Fruit fly (Drosophila melanogaster) whole organism, adult: ENCODE measurements around the gene obst-J.
A peak's percentile ranks its signal among the peaks of the same experiment; 100 is the strongest.

ENCODE experiments used
- CG11617 ChIP-seq: fragments of 200-800 bp; sonication (Bioruptor generic); optimal IDR thresholded peaks from 2 replicates; lab custom pipeline; 2017; ENCODE audit warnings: mild to moderate bottlenecking, missing biosample characterization, missing genetic modification reagents, missing genetic modification characterization
- CG12768 ChIP-seq: fragments of 200-800 bp; sonication (Bioruptor generic); optimal IDR thresholded peaks from 2 replicates; lab custom pipeline; 2017; ENCODE audit warnings: missing biosample characterization, missing genetic modification characterization, mild to moderate bottlenecking, moderate library complexity, missing genetic modification reagents
- CG14711 ChIP-seq: fragments of 200-800 bp; sonication (Bioruptor generic); optimal IDR thresholded peaks from 2 replicates; lab custom pipeline; 2018; ENCODE audit warnings: missing biosample characterization, mild to moderate bottlenecking, missing genetic modification characterization, moderate library complexity
- CG1620 ChIP-seq: fragments of 200-800 bp; sonication (Bioruptor generic); optimal IDR thresholded peaks from 2 replicates; lab custom pipeline; 2016; ENCODE audit warnings: missing biosample characterization, missing genetic modification characterization
- CG33017 ChIP-seq: fragments of 200-800 bp; sonication (Bioruptor generic); optimal IDR thresholded peaks from 2 replicates; lab custom pipeline; 2018; ENCODE audit warnings: missing biosample characterization, mild to moderate bottlenecking, missing genetic modification characterization, moderate library complexity
- CG5204 ChIP-seq: fragments of 200-800 bp; sonication (Bioruptor generic); optimal IDR thresholded peaks from 2 replicates; lab custom pipeline; 2016; ENCODE audit warnings: missing biosample characterization, missing genetic modification characterization
- CG7045 ChIP-seq: fragments of 200-800 bp; sonication (Bioruptor generic); optimal IDR thresholded peaks from 2 replicates; lab custom pipeline; 2017; ENCODE audit warnings: missing biosample characterization, mild to moderate bottlenecking, missing genetic modification characterization
- CG7101 ChIP-seq: fragments of 200-800 bp; sonication (Bioruptor generic); optimal IDR thresholded peaks from 2 replicates; lab custom pipeline; 2018; ENCODE audit warnings: missing biosample characterization, mild to moderate bottlenecking, missing genetic modification characterization, moderate library complexity
- Clk ChIP-seq: fragments of 200-800 bp; sonication (Bioruptor generic); optimal IDR thresholded peaks from 2 replicates; lab custom pipeline; 2017; ENCODE audit warnings: missing biosample characterization, missing genetic modification characterization
- Crg-1 ChIP-seq: fragments of 200-800 bp; sonication (Bioruptor generic); optimal IDR thresholded peaks from 2 replicates; lab custom pipeline; 2016; ENCODE audit warnings: missing biosample characterization, missing genetic modification characterization
- Hr96 ChIP-seq: fragments of 200-800 bp; sonication (Bioruptor generic); optimal IDR thresholded peaks from 2 replicates; lab custom pipeline; 2016; ENCODE audit warnings: missing biosample characterization, missing genetic modification characterization
- Mnt ChIP-seq: fragments of 200-800 bp; sonication (Bioruptor generic); optimal IDR thresholded peaks from 2 replicates; lab custom pipeline; 2016; ENCODE audit warnings: missing biosample characterization, mild to moderate bottlenecking, missing genetic modification characterization
- bab1 ChIP-seq: fragments of 200-800 bp; sonication (Bioruptor generic); optimal IDR thresholded peaks from 3 replicates; lab custom pipeline; 2019; ENCODE audit warnings: missing biosample characterization, mild to moderate bottlenecking, missing genetic modification characterization, moderate library complexity
- cic ChIP-seq: fragments of 200-800 bp; sonication (Bioruptor generic); optimal IDR thresholded peaks from 2 replicates; lab custom pipeline; 2017; ENCODE audit warnings: missing biosample characterization, mild to moderate bottlenecking, missing genetic modification characterization, moderate library complexity
- cnc ChIP-seq, 2 experiments: fragments of >200 bp; optimal IDR thresholded peaks; 2 replicates each; lab custom pipeline; 2017
- kay ChIP-seq: fragments of 200-800 bp; sonication (Bioruptor generic); peaks from one replicate; lab custom pipeline; 2016; ENCODE audit warnings: missing biosample characterization, missing genetic modification characterization, borderline replicate concordance
- ovo ChIP-seq: fragments of 200-800 bp; sonication (Bioruptor generic); optimal IDR thresholded peaks from 2 replicates; lab custom pipeline; 2016; ENCODE audit warnings: missing biosample characterization, missing genetic modification characterization
- pad ChIP-seq: fragments of 200-800 bp; sonication (Bioruptor generic); optimal IDR thresholded peaks from 3 replicates; lab custom pipeline; 2017; ENCODE audit warnings: missing biosample characterization, missing genetic modification characterization, mild to moderate bottlenecking, moderate library complexity, missing genetic modification reagents
- tj ChIP-seq: fragments of 200-800 bp; sonication (Bioruptor generic); optimal IDR thresholded peaks from 3 replicates; lab custom pipeline; 2017; ENCODE audit warnings: missing biosample characterization, mild to moderate bottlenecking, missing genetic modification characterization, moderate library complexity
- toe ChIP-seq: fragments of 200-800 bp; sonication (Bioruptor generic); optimal IDR thresholded peaks from 2 replicates; lab custom pipeline; 2016; ENCODE audit warnings: missing biosample characterization, missing genetic modification characterization

The obst-J gene

DNA sequence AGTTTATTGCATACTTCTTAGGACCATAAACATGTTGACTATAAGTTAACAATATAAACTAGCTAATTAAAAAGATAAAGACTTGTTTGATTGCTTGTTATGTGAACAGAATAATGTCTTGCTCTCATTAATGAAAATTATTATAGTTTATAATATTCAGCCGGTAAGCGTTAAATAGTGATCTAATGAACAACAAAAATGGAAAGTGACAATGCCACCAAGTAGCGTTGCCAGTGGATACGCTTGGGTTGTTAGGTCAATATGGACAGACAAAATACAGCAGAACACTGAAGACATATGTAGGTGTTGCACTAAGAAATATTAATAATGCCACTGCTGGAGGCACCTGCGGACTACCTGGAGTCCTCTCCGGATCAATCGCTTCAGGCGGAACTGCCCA is 25.7 kb downstream of the obst-J start, which contains the start of gene CG14185:
Gene CG14185, plus strand, starts transcription at position 301 of the 400 bp plus-strand sequence.
- TF ChIP-seq cnc (optimal IDR thresholded peaks at IDR 0.05; lab: Kevin White, UChicago) (no peak), CG1620 (GFP tag; lab: Kevin White, UChicago) (no peak), Crg-1 (no peak), toe (no peak), tj (GFP tag; lab: Kevin White, UChicago) (no peak), cic (no peak), Mnt (no peak), Clk (no peak), CG11617 (GFP tag; lab: Kevin White, UChicago) (no peak), CG12768 (GFP tag; lab: Kevin White, UChicago) (no peak), CG7045 (GFP tag; lab: Kevin White, UChicago) (no peak), CG33017 (tag; lab: Kevin White, UChicago) (no peak), CG7101 (no peak), Hr96 (no peak), kay (GFP tag; lab: Kevin White, UChicago) (no peak), pad (no peak), bab1 (GFP tag; lab: Kevin White, UChicago) (no peak)

DNA sequence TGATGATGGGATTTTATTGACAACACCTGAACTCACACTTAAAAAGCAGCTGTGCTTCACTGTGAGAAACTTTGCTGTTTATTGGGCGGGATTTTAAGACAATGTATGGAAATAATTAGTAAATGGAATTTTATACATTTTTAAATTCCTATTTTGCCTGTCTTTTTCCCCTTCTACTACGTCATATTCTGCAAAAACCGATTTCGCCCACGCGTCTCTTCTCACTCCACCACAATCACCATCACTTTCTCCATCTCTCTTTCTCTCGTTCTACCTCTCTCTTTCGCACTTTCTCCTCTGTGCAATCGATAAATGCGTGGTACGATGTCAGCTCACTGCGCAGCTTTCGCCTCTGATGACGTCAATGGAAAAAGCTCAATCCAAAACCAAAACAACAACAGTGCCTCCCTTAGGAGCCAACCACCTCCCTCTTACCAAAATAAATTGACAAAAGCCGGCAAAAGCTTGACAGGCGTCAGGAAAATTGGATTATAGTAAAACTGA is 26.9 kb downstream of the obst-J start:
- TF ChIP-seq cic (no peak), pad (peak; percentile 39)

DNA sequence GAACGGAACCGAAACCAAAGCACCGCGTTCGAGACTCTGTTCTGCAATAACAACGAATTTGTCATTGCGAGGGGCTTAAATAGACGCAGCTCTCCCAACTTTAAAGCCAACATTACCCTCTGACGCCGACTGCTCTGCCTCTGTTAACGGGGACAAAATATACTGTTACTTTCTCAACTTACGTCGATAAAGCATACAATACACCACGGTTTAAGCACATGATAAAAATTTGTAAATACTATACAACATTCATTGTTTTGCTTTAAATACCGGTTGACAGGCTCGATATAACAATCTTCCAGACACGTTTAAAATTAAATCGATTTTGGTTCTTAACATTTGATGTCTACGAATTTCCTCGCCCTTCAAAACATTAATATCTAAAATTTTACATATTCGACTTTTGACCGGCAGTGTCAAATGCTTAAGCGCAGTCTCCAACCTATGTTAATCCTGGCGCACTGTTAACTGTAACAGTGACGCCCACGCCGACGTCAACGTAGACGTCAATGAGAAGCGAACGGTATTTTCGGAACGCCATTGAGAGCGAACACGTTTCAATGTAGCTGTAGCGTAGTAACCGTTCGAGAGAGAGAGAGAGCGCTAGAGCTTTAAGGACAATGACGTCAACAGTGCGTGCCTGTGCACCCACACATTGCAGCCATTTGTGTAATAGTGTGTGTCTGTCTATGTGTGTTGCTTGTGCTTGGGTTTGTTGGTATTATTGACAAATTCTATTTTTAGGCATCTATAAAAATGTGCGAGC is 27.6 kb downstream of the obst-J start, which contains the start of gene CG14186:
Gene CG14186, minus strand, starts transcription at position 51 of the 766 bp plus-strand sequence.
- no peak for TF ChIP-seq kay (GFP tag; lab: Kevin White, UChicago)
- TF ChIP-seq tj (GFP tag; lab: Kevin White, UChicago): no peak

DNA sequence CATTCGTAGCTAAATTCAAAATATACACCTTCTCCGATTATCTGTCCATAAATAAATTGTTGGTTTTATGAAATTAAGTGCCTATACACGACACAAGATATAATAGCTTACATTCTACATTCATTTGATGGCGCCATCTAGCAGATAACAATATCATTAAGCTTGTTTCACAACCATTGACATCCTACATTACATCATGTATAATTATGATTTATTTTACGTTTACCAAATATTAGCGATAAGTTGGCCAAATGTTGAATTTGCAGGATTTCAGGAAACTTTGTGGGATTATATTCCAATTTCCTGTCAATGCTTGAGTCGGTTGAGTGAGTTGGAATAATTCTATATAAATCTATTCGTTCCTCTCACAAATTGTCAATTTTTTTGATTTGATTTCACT is 34.2 kb downstream of the obst-J start:
- TF ChIP-seq Hr96: peak; percentile 1
- TF ChIP-seq Crg-1: no peak

DNA sequence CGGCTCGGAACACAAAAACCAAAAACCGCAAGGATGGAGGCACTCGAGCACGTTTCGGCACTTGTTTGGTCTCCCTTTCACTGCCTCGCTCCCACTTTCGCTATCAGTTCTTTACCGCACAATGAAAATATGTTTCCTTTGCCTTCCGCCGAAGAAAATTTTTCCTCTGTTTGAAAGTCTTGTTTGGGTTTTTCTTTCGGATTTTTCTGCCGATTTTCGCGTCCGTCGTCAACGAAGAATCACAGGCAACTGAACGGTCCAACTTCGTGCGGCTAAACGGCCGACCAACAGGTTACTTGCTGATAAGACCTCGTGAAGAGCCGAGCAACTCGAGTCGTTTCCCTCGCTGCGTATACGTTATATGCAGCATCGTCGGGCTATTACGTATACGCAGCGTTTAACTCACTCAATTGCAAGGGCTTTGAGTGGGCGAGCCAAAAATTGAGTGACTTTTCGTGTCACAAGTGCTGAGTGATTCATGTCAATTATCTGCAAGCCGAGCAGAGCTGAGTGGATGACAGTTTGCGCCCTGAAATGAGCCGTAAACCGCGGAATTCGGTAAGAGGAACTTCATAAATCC is 42.7 kb downstream of the obst-J start, which contains the start of gene sNPF-R:
Gene sNPF-R, minus strand, starts transcription at position 253 of the 580 bp plus-strand sequence.
- TF ChIP-seq cnc (optimal IDR thresholded peaks at IDR 0.05; lab: Kevin White, UChicago) (no peak), tj (GFP tag; lab: Kevin White, UChicago) (no peak), CG14711 (no peak), Clk (no peak), toe (no peak), cic (no peak), CG33017 (tag; lab: Kevin White, UChicago) (no peak), bab1 (GFP tag; lab: Kevin White, UChicago) (no peak), CG12768 (GFP tag; lab: Kevin White, UChicago) (no peak), CG1620 (GFP tag; lab: Kevin White, UChicago) (no peak), CG7101 (no peak), Crg-1 (no peak), CG5204 (GFP tag; lab: Kevin White, UChicago) (no peak), kay (GFP tag; lab: Kevin White, UChicago) (no peak)

DNA sequence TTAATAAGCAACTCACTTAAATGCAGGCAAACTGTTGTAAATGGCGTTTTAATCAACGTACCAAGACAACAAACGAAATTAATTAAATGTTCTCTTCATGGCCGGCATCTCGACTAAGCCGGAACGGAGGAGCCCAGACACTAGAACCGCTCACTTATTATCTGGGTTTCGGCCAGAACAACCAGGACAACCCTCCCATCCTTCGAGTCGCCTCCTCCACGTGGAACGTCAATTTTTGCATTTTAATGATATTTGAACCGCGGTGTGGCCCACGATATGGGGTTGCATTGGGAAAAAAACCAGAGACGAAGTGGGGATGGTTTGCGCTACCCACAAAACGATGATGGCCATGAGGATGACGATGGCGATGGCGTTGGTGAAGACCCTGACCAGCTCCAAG is 46.5 kb downstream of the obst-J start:
- TF ChIP-seq CG7101 (no peak), CG5204 (GFP tag; lab: Kevin White, UChicago) (no peak), CG7045 (GFP tag; lab: Kevin White, UChicago) (no peak), ovo (no peak), bab1 (GFP tag; lab: Kevin White, UChicago) (no peak), Crg-1 (no peak), CG11617 (GFP tag; lab: Kevin White, UChicago) (no peak), Clk (no peak), tj (GFP tag; lab: Kevin White, UChicago) (no peak), Mnt (no peak), pad (no peak), cic (no peak), Hr96 (no peak), CG33017 (tag; lab: Kevin White, UChicago) (no peak), CG1620 (GFP tag; lab: Kevin White, UChicago) (no peak), CG12768 (GFP tag; lab: Kevin White, UChicago) (no peak), CG14711 (no peak), toe (no peak), kay (GFP tag; lab: Kevin White, UChicago) (no peak)
